Fruit fly (Drosophila melanogaster): ENCODE results near the gene CG13795.

DNA sequence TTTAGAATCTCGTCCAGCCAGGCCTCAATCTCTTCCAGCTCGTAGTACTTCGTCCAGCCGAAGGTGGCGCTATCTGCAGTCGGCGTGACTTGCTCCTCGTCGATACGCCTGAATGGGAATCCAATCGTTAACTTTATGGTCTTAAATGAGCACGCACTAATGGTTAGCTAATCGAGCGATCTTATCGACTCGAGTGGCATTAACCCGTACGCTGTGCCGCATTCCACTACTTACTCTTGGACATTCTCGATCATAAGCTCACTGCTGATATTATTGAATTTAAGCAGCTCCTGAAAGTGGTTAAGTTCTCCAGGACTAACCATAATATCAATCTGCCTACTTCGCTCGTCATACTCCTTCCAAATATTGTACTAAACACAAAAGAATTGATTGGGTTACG, 35.6 kb downstream of the CG13795 start:
- no peak for TF ChIP-seq bab2 (GFP tag; optimal IDR thresholded peaks at IDR 0.05)
- no peak for TF ChIP-seq C15 (GFP tag; IDR thresholded peaks at IDR 0.05)
- no peak for TF ChIP-seq dmrt11E (tag; optimal IDR thresholded peaks at IDR 0.05)
- TF ChIP-seq CG31441 (GFP tag; IDR thresholded peaks at IDR 0.05), result no peak
- TF ChIP-seq HLH3B (GFP tag; IDR thresholded peaks at IDR 0.05), result no peak
- TF ChIP-seq sr (GFP tag; IDR thresholded peaks at IDR 0.05), result no peak
- no peak for TF ChIP-seq fru (optimal IDR thresholded peaks at IDR 0.05)
- no peak for TF ChIP-seq CG4617 (GFP tag; optimal IDR thresholded peaks at IDR 0.05; ENCODE audit: borderline replicate concordance)
- no peak for TF ChIP-seq CG12659 (GFP tag; optimal IDR thresholded peaks at IDR 0.05)
- TF ChIP-seq CG16813 (GFP tag; IDR thresholded peaks at IDR 0.05; ENCODE audit: partially characterized antibody), result no peak
- no peak for TF ChIP-seq Drgx (GFP tag; IDR thresholded peaks at IDR 0.05)
- no peak for TF ChIP-seq CG15514 (GFP tag; optimal IDR thresholded peaks at IDR 0.05)
